Worm (Caenorhabditis elegans) whole organism, L1 larva: ENCODE results near the gene aagr-1.

Source experiments
- F16B12.6 ChIP-seq: fragments of 150-350 bp; optimal IDR thresholded peaks from 2 replicates; lab custom pipeline; 2014; ENCODE audit warnings: missing biosample characterization, missing genetic modification characterization
- aly-2 ChIP-seq: fragments of 150-350 bp; optimal IDR thresholded peaks from 2 replicates; lab custom pipeline; 2014; ENCODE audit warnings: missing biosample characterization, missing genetic modification characterization
- blmp-1 ChIP-seq: fragments of 150-350 bp; optimal IDR thresholded peaks from 2 replicates; lab custom pipeline; 2014; ENCODE audit warnings: missing biosample characterization, missing genetic modification characterization
- fkh-10 ChIP-seq: sonication (generic microtip); optimal IDR thresholded peaks from 2 replicates; lab custom pipeline; 2017; ENCODE audit warnings: missing biosample characterization, missing genetic modification reagents, missing genetic modification characterization
- nhr-19 ChIP-seq: fragments of 200-800 bp; sonication (Bioruptor generic); conservative IDR thresholded peaks from 2 replicates; pipeline ENCODE4 v1.3.6; 2022; ENCODE audit warnings: missing genetic modification characterization, missing compliant biosample characterization
- nhr-76 ChIP-seq: sonication (generic microtip); optimal IDR thresholded peaks from 2 replicates; lab custom pipeline; 2017; ENCODE audit warnings: missing biosample characterization, missing genetic modification characterization
- pqm-1 ChIP-seq: sonication (generic microtip); optimal IDR thresholded peaks from 3 replicates; lab custom pipeline; 2017; ENCODE audit warnings: missing biosample characterization, missing genetic modification characterization
- snpc-4 ChIP-seq: fragments of 150-350 bp; optimal IDR thresholded peaks from 2 replicates; lab custom pipeline; 2014; ENCODE audit warnings: missing biosample characterization, missing genetic modification characterization
- snu-23 ChIP-seq: sonication (generic microtip); optimal IDR thresholded peaks from 2 replicates; lab custom pipeline; 2016; ENCODE audit warnings: missing genetic modification characterization, missing compliant biosample characterization
- vab-15 ChIP-seq: sonication (generic microtip); optimal IDR thresholded peaks from 2 replicates; lab custom pipeline; 2017; ENCODE audit warnings: missing genotype, mild to moderate bottlenecking, missing genetic modification characterization, missing compliant biosample characterization

DNA sequence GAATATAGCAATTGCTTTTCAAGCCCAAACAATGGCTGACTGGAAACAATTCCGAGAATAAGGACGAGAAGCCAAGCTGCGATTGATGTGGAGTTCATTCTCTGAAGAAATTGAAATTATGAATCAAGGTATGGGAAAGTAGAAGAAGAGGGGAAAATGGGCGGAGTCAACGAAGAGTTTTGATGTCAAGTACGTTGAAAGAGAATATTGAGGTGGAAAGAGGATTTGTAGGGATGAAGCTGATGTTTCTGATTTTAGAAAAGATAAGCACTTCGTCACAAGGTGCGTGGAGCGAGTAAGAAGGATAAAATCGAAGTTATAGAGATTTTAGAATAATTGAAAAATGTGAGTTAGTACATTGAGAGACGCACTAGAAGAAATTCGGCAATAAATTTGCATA lies 16.4 kb downstream of the aagr-1 start, which contains the start of gene D2096.9:
- no peak for TF ChIP-seq snu-23
- no peak for TF ChIP-seq blmp-1
- TF ChIP-seq vab-15 (tag; lab: Kevin White, UChicago), result no peak
- TF ChIP-seq F16B12.6, result no peak
- TF ChIP-seq nhr-19 (GFP tag; lab: Robert Waterston, UW), result no peak
- TF ChIP-seq aly-2, result no peak
- TF ChIP-seq snpc-4, result no peak
- no peak for TF ChIP-seq pqm-1 (tag; lab: Kevin White, UChicago)
- no peak for TF ChIP-seq nhr-76
- no peak for TF ChIP-seq fkh-10
